Fruit fly (Drosophila melanogaster) whole organism, embryonic: ENCODE measurements around the gene eIF3l.

ENCODE experiments used
- Ada2b ChIP-seq: fragments of 200-800 bp; sonication (Bioruptor generic); IDR thresholded peaks from 2 replicates; pipeline ENCODE4 v1.3.6; 2022; ENCODE audit warnings: missing biosample characterization, missing genetic modification characterization
- Awh ChIP-seq: fragments of 200-800 bp; sonication (Bioruptor generic); IDR thresholded peaks from 2 replicates; pipeline ENCODE4, ENCODE4 v1.3.6; 2022; ENCODE audit warnings: missing biosample characterization, missing genetic modification characterization
- Blimp-1 ChIP-seq: fragments of 200-800 bp; sonication (Bioruptor generic); optimal IDR thresholded peaks from 3 replicates; lab custom pipeline; 2018; ENCODE audit warnings: missing biosample characterization, missing genetic modification characterization, mild to moderate bottlenecking, moderate library complexity, missing genetic modification reagents
- CG10959 ChIP-seq: fragments of 200-800 bp; sonication (Bioruptor generic); IDR thresholded peaks from 2 replicates; pipeline ENCODE4 v1.3.6; 2022; ENCODE audit warnings: missing biosample characterization, missing genetic modification characterization
- CG11085 ChIP-seq: fragments of 200-800 bp; sonication (Bioruptor generic); IDR thresholded peaks from 2 replicates; pipeline ENCODE4 v1.3.6; 2022; ENCODE audit warnings: missing biosample characterization, missing genetic modification characterization
- CG12219 ChIP-seq: fragments of 200-800 bp; sonication (Bioruptor generic); optimal IDR thresholded peaks from 3 replicates; lab custom pipeline; 2018; ENCODE audit warnings: missing biosample characterization, mild to moderate bottlenecking, missing genetic modification characterization
- CG12299 ChIP-seq: fragments of 200-800 bp; sonication (Bioruptor generic); optimal IDR thresholded peaks from 2 replicates; lab custom pipeline; 2018; ENCODE audit warnings: missing biosample characterization, mild to moderate bottlenecking, missing genetic modification characterization
- CG1233 ChIP-seq: fragments of 200-800 bp; sonication (Bioruptor generic); optimal IDR thresholded peaks from 4 replicates; lab custom pipeline; 2018; ENCODE audit warnings: missing biosample characterization, mild to moderate bottlenecking, missing genetic modification characterization
- CG30431 ChIP-seq: fragments of 200-800 bp; sonication (Bioruptor generic); optimal IDR thresholded peaks from 2 replicates; lab custom pipeline; 2017; ENCODE audit warnings: missing biosample characterization, missing genetic modification characterization
- CG34224 ChIP-seq: fragments of 200-800 bp; sonication (Bioruptor generic); IDR thresholded peaks from 3 replicates; pipeline ENCODE4 v1.3.6; 2022; ENCODE audit warnings: missing biosample characterization, missing genetic modification characterization; ENCODE audit not compliant: partially characterized antibody
- CG4328 ChIP-seq: fragments of 200-800 bp; sonication (Bioruptor generic); optimal IDR thresholded peaks from 3 replicates; lab custom pipeline; 2017; ENCODE audit warnings: missing biosample characterization, missing genetic modification reagents, missing genetic modification characterization
- CG7271 ChIP-seq: fragments of 200-800 bp; sonication (Bioruptor generic); optimal IDR thresholded peaks from 2 replicates; lab custom pipeline; 2018; ENCODE audit warnings: missing biosample characterization, mild to moderate bottlenecking, missing genetic modification characterization, moderate library complexity
- CG7839 ChIP-seq: fragments of 200-800 bp; sonication (Bioruptor generic); optimal IDR thresholded peaks from 3 replicates; lab custom pipeline; 2018; ENCODE audit warnings: missing biosample characterization, mild to moderate bottlenecking, missing genetic modification characterization, moderate library complexity
- CG7963 ChIP-seq: fragments of 200-800 bp; sonication (Bioruptor generic); IDR thresholded peaks from 3 replicates; pipeline ENCODE4 v1.3.6; 2022; ENCODE audit warnings: missing biosample characterization, missing genetic modification characterization; ENCODE audit not compliant: partially characterized antibody
- CG8290 ChIP-seq, 3 experiments: fragments of 200-800 bp; sonication (Bioruptor generic); optimal IDR thresholded peaks; 2 replicates each; lab custom pipeline; 2016 to 2019; ENCODE audit warnings: missing biosample characterization in 3 of 3, missing genetic modification characterization in 3 of 3, mild to moderate bottlenecking in 2 of 3, moderate library complexity in 1 of 3
- CG8359 ChIP-seq: fragments of 200-800 bp; sonication (Bioruptor generic); optimal IDR thresholded peaks from 2 replicates; lab custom pipeline; 2017; ENCODE audit warnings: missing biosample characterization, mild to moderate bottlenecking, missing genetic modification characterization, borderline replicate concordance
- CG9932 ChIP-seq: fragments of 200-800 bp; sonication (Bioruptor generic); IDR thresholded peaks from 2 replicates; pipeline ENCODE4 v1.3.6; 2022; ENCODE audit warnings: missing biosample characterization, missing genetic modification characterization
- CrebB ChIP-seq: fragments of 200-800 bp; sonication (Bioruptor generic); optimal IDR thresholded peaks from 3 replicates; lab custom pipeline; 2018; ENCODE audit warnings: missing biosample characterization, mild to moderate bottlenecking, missing genetic modification characterization
- Dref ChIP-seq: fragments of 200-800 bp; sonication (Bioruptor generic); IDR thresholded peaks from 2 replicates; pipeline ENCODE4 v1.3.6; 2022; ENCODE audit warnings: missing biosample characterization, missing genetic modification characterization
- ERR ChIP-seq: fragments of 200-800 bp; sonication (Bioruptor generic); optimal IDR thresholded peaks from 2 replicates; lab custom pipeline; 2016; ENCODE audit warnings: missing biosample characterization, missing genetic modification characterization
- Ets65A ChIP-seq: fragments of 200-800 bp; sonication (Bioruptor generic); peaks from one replicate; lab custom pipeline; 2016; ENCODE audit warnings: missing biosample characterization, missing genetic modification characterization
- Hand ChIP-seq: fragments of 200-800 bp; sonication (Bioruptor generic); optimal IDR thresholded peaks from 2 replicates; lab custom pipeline; 2017; ENCODE audit warnings: mild to moderate bottlenecking, missing biosample characterization, missing genetic modification reagents, missing genetic modification characterization
- Hmr ChIP-seq: fragments of 200-800 bp; sonication (Bioruptor generic); optimal IDR thresholded peaks from 3 replicates; lab custom pipeline; 2017; ENCODE audit warnings: mild to moderate bottlenecking, missing biosample characterization, missing genetic modification reagents, missing genetic modification characterization
- Kr ChIP-seq: fragments of 200-800 bp; sonication (Bioruptor generic); optimal IDR thresholded peaks from 2 replicates; lab custom pipeline; 2017; ENCODE audit warnings: missing biosample characterization, mild to moderate bottlenecking, missing genetic modification characterization
- NK7.1 ChIP-seq: fragments of 200-800 bp; sonication (Bioruptor generic); optimal IDR thresholded peaks from 3 replicates; lab custom pipeline; 2016; ENCODE audit warnings: missing biosample characterization, missing genetic modification characterization
- Poxn ChIP-seq: fragments of 200-800 bp; sonication (Bioruptor generic); IDR thresholded peaks from 2 replicates; pipeline ENCODE4 v1.3.6; 2022; ENCODE audit warnings: missing biosample characterization, missing genetic modification characterization
- Xbp1 ChIP-seq: fragments of 200-800 bp; sonication (Bioruptor generic); optimal IDR thresholded peaks from 3 replicates; lab custom pipeline; 2016; ENCODE audit warnings: missing biosample characterization, mild to moderate bottlenecking, missing genetic modification characterization
- abd-A ChIP-seq: fragments of 200-800 bp; sonication (Bioruptor generic); optimal IDR thresholded peaks from 3 replicates; lab custom pipeline; 2019; ENCODE audit warnings: missing biosample characterization, mild to moderate bottlenecking, missing genetic modification characterization, moderate library complexity
- az2 ChIP-seq: fragments of 200-800 bp; sonication (Bioruptor generic); optimal IDR thresholded peaks from 3 replicates; lab custom pipeline; 2016; ENCODE audit warnings: missing biosample characterization, missing genetic modification characterization
- bsh ChIP-seq, 2 experiments: fragments of 200-800 bp; sonication (Bioruptor generic); optimal IDR thresholded peaks; 2 replicates each; lab custom pipeline; 2017 to 2018; ENCODE audit warnings: mild to moderate bottlenecking in 2 of 2, missing biosample characterization in 2 of 2, missing genetic modification characterization in 2 of 2, moderate library complexity in 1 of 2
- chinmo ChIP-seq: fragments of 200-800 bp; sonication (Bioruptor generic); IDR thresholded peaks from 4 replicates; pipeline ENCODE4 v1.3.6; 2022; ENCODE audit warnings: missing biosample characterization, missing genetic modification characterization; ENCODE audit not compliant: partially characterized antibody
- chn ChIP-seq: fragments of 200-800 bp; sonication (Bioruptor generic); optimal IDR thresholded peaks from 2 replicates; lab custom pipeline; 2016; ENCODE audit warnings: missing biosample characterization, missing genetic modification characterization
- eyg ChIP-seq: fragments of 200-800 bp; sonication (Bioruptor generic); optimal IDR thresholded peaks from 3 replicates; lab custom pipeline; 2016; ENCODE audit warnings: missing biosample characterization, missing genetic modification characterization
- fd96Cb ChIP-seq: fragments of 200-800 bp; sonication (Bioruptor generic); optimal IDR thresholded peaks from 2 replicates; lab custom pipeline; 2018; ENCODE audit warnings: missing biosample characterization, mild to moderate bottlenecking, missing genetic modification characterization, moderate library complexity
- gcm ChIP-seq: fragments of 200-800 bp; sonication (Bioruptor generic); optimal IDR thresholded peaks from 2 replicates; lab custom pipeline; 2019; ENCODE audit warnings: missing biosample characterization, mild to moderate bottlenecking, missing genetic modification characterization, moderate library complexity
- insv ChIP-seq, 2 experiments: fragments of 200-800 bp; sonication (Bioruptor generic); optimal IDR thresholded peaks; 3 replicates each; lab custom pipeline; 2016 to 2018; ENCODE audit warnings: missing biosample characterization in 2 of 2, missing genetic modification characterization in 2 of 2
- kni ChIP-seq: fragments of 200-800 bp; sonication (Bioruptor generic); optimal IDR thresholded peaks from 3 replicates; lab custom pipeline; 2017; ENCODE audit warnings: mild to moderate bottlenecking, missing biosample characterization, missing genetic modification reagents, missing genetic modification characterization
- lov ChIP-seq, 2 experiments: fragments of 200-800 bp in 1 of 2; fragments of >200 bp in 1 of 2; sonication (Bioruptor generic) in 1 of 2; IDR thresholded peaks in 1 of 2; optimal IDR thresholded peaks in 1 of 2; 2 replicates in 1 of 2; 3 replicates in 1 of 2; pipeline versions ENCODE4 v1.3.6 to Lab custom; 2017 to 2022; ENCODE audit warnings: missing biosample characterization in 1 of 2, missing genetic modification characterization in 1 of 2
- nerfin-1 ChIP-seq: fragments of 200-800 bp; sonication (Bioruptor generic); optimal IDR thresholded peaks from 3 replicates; lab custom pipeline; 2019; ENCODE audit warnings: missing biosample characterization, mild to moderate bottlenecking, missing genetic modification characterization, moderate library complexity
- pan ChIP-seq, 4 experiments: fragments of >200 bp in 3 of 4; fragments of 200-800 bp in 1 of 4; sonication (Bioruptor generic) in 1 of 4; optimal IDR thresholded peaks in 3 of 4; IDR thresholded peaks in 1 of 4; 2 replicates each; pipeline versions ENCODE4 v1.3.6 to Lab custom; 2017 to 2022; ENCODE audit warnings: missing biosample characterization in 2 of 4, missing genetic modification characterization in 2 of 4, mixed read lengths in 1 of 4
- pb ChIP-seq: fragments of 200-800 bp; sonication (Bioruptor generic); optimal IDR thresholded peaks from 3 replicates; lab custom pipeline; 2016; ENCODE audit warnings: missing biosample characterization, missing genetic modification characterization
- psq ChIP-seq: fragments of 200-800 bp; sonication (Bioruptor generic); optimal IDR thresholded peaks from 2 replicates; lab custom pipeline; 2017; ENCODE audit warnings: missing biosample characterization, missing genetic modification characterization
- repo ChIP-seq: fragments of 200-800 bp; sonication (Bioruptor generic); optimal IDR thresholded peaks from 2 replicates; lab custom pipeline; 2016; ENCODE audit warnings: missing biosample characterization, missing genetic modification characterization
- sens-2 ChIP-seq: fragments of 200-800 bp; sonication (Bioruptor generic); IDR thresholded peaks from 2 replicates; pipeline ENCODE4 v1.3.6; 2022; ENCODE audit warnings: missing biosample characterization, missing genetic modification characterization
- seq ChIP-seq: fragments of 200-800 bp; sonication (Bioruptor generic); IDR thresholded peaks from 2 replicates; pipeline ENCODE4 v1.3.6; 2022; ENCODE audit warnings: missing biosample characterization, missing genetic modification characterization
- sqz ChIP-seq: fragments of 200-800 bp; sonication (Bioruptor generic); optimal IDR thresholded peaks from 3 replicates; lab custom pipeline; 2018; ENCODE audit warnings: missing biosample characterization, mild to moderate bottlenecking, missing genetic modification characterization
- sug ChIP-seq: fragments of 200-800 bp; optimal IDR thresholded peaks from 2 replicates; lab custom pipeline; 2019; ENCODE audit warnings: missing biosample characterization, mild to moderate bottlenecking, missing genetic modification characterization, moderate library complexity
- z ChIP-seq: fragments of 200-800 bp; sonication (Bioruptor generic); IDR thresholded peaks from 3 replicates; pipeline ENCODE4 v1.3.6; 2022; ENCODE audit warnings: missing biosample characterization, missing genetic modification characterization
- zfh2 ChIP-seq: fragments of 200-800 bp; sonication (Bioruptor generic); optimal IDR thresholded peaks from 2 replicates; lab custom pipeline; 2016; ENCODE audit warnings: missing biosample characterization, missing genetic modification characterization

Gene eIF3l

DNA sequence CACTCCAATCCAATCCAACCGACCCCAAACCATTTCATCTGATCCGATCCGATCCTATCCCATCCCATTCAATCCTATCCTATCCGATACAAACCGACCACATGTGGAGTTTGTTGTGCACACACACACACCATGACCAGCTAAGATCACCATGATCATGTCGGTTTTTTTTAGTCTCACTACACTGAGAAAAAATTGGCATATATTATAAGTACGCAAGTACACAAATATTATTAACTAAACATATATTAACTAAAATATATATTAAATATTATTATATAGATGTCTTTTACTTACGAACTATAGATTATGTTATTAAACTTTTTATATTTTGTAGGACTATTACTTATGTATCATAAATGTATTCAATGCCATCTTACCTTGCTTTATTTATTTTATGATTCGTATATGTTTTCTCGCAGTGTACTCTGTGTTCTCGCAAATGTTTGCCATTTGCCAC, 43.9 kb downstream of the eIF3l start (continued):
- TF ChIP-seq sqz (GFP tag; lab: Kevin White, UChicago): peak; percentile 37
- no peak for TF ChIP-seq CG4328 (GFP tag; lab: Kevin White, UChicago)
- TF ChIP-seq CG9932 (GFP tag; lab: Robert Waterston, UW): no peak
- TF ChIP-seq seq (GFP tag; lab: Robert Waterston, UW): no peak
- peak; percentile 1 for TF ChIP-seq Kr (GFP tag; lab: Kevin White, UChicago)
- no peak for TF ChIP-seq sug (tag; lab: Kevin White, UChicago)
- no peak for TF ChIP-seq CG8290 (GFP tag; optimal IDR thresholded peaks at IDR 0.05; lab: Kevin White, UChicago)
- TF ChIP-seq CG8290 (tag; optimal IDR thresholded peaks at IDR 0.05; lab: Kevin White, UChicago): no peak
- TF ChIP-seq zfh2: no peak
- no peak for TF ChIP-seq NK7.1 (GFP tag; lab: Kevin White, UChicago)
- no peak for TF ChIP-seq CG34224 (GFP tag; lab: Robert Waterston, UW)
- TF ChIP-seq CG1233: no peak
- TF ChIP-seq chn (GFP tag; lab: Kevin White, UChicago): no peak
- no peak for TF ChIP-seq Dref (GFP tag; lab: Robert Waterston, UW)
- no peak for TF ChIP-seq CG7963 (GFP tag; lab: Robert Waterston, UW)
- TF ChIP-seq abd-A (tag; lab: Kevin White, UChicago): no peak
- no peak for TF ChIP-seq Ada2b (GFP tag; lab: Robert Waterston, UW)
- peak in 1 of 2 experiments; percentile 29 for TF ChIP-seq insv (GFP tag; optimal IDR thresholded peaks at IDR 0.05; lab: Kevin White, UChicago)
- TF ChIP-seq chinmo (GFP tag; lab: Robert Waterston, UW): no peak
- no peak for TF ChIP-seq CG10959 (GFP tag; lab: Robert Waterston, UW)
- no peak for TF ChIP-seq Awh (GFP tag; lab: Robert Waterston, UW)
- TF ChIP-seq CG12299 (tag; lab: Kevin White, UChicago): no peak
- TF ChIP-seq z: no peak
- peak; percentile 31 to 53 for TF ChIP-seq bsh (GFP tag; optimal IDR thresholded peaks at IDR 0.05; lab: Kevin White, UChicago)
- TF ChIP-seq Poxn (GFP tag; lab: Robert Waterston, UW): no peak
- TF ChIP-seq ERR (GFP tag; lab: Kevin White, UChicago): no peak
- TF ChIP-seq Hand (GFP tag; lab: Kevin White, UChicago): no peak
- no peak for TF ChIP-seq CG12219 (GFP tag; lab: Kevin White, UChicago)
- peak; percentile 8 for TF ChIP-seq fd96Cb (tag; lab: Kevin White, UChicago)
- no peak for TF ChIP-seq pb
- no peak for TF ChIP-seq Hmr (GFP tag; lab: Kevin White, UChicago)
- no peak for TF ChIP-seq psq (GFP tag; lab: Kevin White, UChicago)
- TF ChIP-seq sens-2 (GFP tag; lab: Robert Waterston, UW): no peak
- no peak for TF ChIP-seq nerfin-1
- peak; percentile 65 for TF ChIP-seq Ets65A (GFP tag; lab: Kevin White, UChicago)
- TF ChIP-seq Xbp1 (GFP tag; lab: Kevin White, UChicago): no peak
- peak; percentile 19 for TF ChIP-seq CG7271 (tag; lab: Kevin White, UChicago)
- no peak for TF ChIP-seq CG8359 (GFP tag; lab: Kevin White, UChicago)
- no peak for TF ChIP-seq gcm
- TF ChIP-seq kni (GFP tag; lab: Kevin White, UChicago): no peak
- TF ChIP-seq CG11085 (GFP tag; lab: Robert Waterston, UW): 0 out of 2 replicates have a peak, but pooled peaks have one; percentile 12
- TF ChIP-seq pan (optimal IDR thresholded peaks at IDR 0.05; lab: Kevin White, UChicago): no peak
- no peak for TF ChIP-seq pan (GFP tag; optimal IDR thresholded peaks at IDR 0.05 in 1 of 2, IDR thresholded peaks at IDR 0.05 in 1 of 2)
- no peak for TF ChIP-seq eyg (GFP tag; lab: Kevin White, UChicago)
- TF ChIP-seq lov (optimal IDR thresholded peaks at IDR 0.05; lab: Kevin White, UChicago): no peak
- no peak for TF ChIP-seq lov (GFP tag; IDR thresholded peaks at IDR 0.05; lab: Robert Waterston, UW)
- TF ChIP-seq az2 (GFP tag; lab: Kevin White, UChicago): no peak
- no peak for TF ChIP-seq CG30431
- no peak for TF ChIP-seq repo (GFP tag; lab: Kevin White, UChicago)
- peak; percentile 47 for TF ChIP-seq CG7839 (tag; lab: Kevin White, UChicago)
- TF ChIP-seq CrebB (tag; lab: Kevin White, UChicago): no peak
- peak; percentile 26 for TF ChIP-seq Blimp-1
